Fruit fly (Drosophila melanogaster) whole organism, embryonic: ENCODE measurements around the gene Tango2.

Experiments
- Abd-B ChIP-seq: fragments of 200-800 bp; sonication (Bioruptor generic); optimal IDR thresholded peaks from 2 replicates; lab custom pipeline; 2018; ENCODE audit warnings: missing biosample characterization, mild to moderate bottlenecking, missing genetic modification characterization, moderate library complexity
- Adf1 ChIP-seq: fragments of 200-800 bp; sonication (Bioruptor generic); IDR thresholded peaks from 2 replicates; pipeline ENCODE4 v1.3.6; 2022; ENCODE audit warnings: missing biosample characterization, missing genetic modification characterization
- Aef1 ChIP-seq: fragments of 200-800 bp; sonication (Bioruptor generic); IDR thresholded peaks from 3 replicates; pipeline ENCODE4 v1.3.6; 2022; ENCODE audit warnings: missing biosample characterization, missing genetic modification characterization
- Antp ChIP-seq: fragments of 200-800 bp; sonication (Bioruptor generic); optimal IDR thresholded peaks from 3 replicates; lab custom pipeline; 2016; ENCODE audit warnings: missing biosample characterization, missing genetic modification characterization
- CG10147 ChIP-seq: fragments of 200-800 bp; sonication (Bioruptor generic); optimal IDR thresholded peaks from 2 replicates; lab custom pipeline; 2019; ENCODE audit warnings: missing biosample characterization, mild to moderate bottlenecking, missing genetic modification characterization, moderate library complexity
- CG10462 ChIP-seq: fragments of 200-800 bp; sonication (Bioruptor generic); optimal IDR thresholded peaks from 2 replicates; lab custom pipeline; 2016; ENCODE audit warnings: missing biosample characterization, missing genetic modification characterization
- CG10565 ChIP-seq: fragments of 200-800 bp; sonication (Bioruptor generic); optimal IDR thresholded peaks from 3 replicates; lab custom pipeline; 2016; ENCODE audit warnings: missing biosample characterization, mild to moderate bottlenecking, missing genetic modification characterization
- CG11723 ChIP-seq: fragments of 200-800 bp; sonication (Bioruptor generic); optimal IDR thresholded peaks from 2 replicates; lab custom pipeline; 2017; ENCODE audit warnings: missing biosample characterization, mild to moderate bottlenecking, missing genetic modification characterization
- CG12155 ChIP-seq: fragments of 200-800 bp; sonication (Bioruptor generic); optimal IDR thresholded peaks from 3 replicates; lab custom pipeline; 2016; ENCODE audit warnings: missing biosample characterization, missing genetic modification characterization
- CG12942 ChIP-seq: fragments of 200-800 bp; sonication (Bioruptor generic); optimal IDR thresholded peaks from 3 replicates; lab custom pipeline; 2016; ENCODE audit warnings: missing biosample characterization, missing genetic modification characterization
- CG13123 ChIP-seq: fragments of 200-800 bp; sonication (Bioruptor generic); optimal IDR thresholded peaks from 2 replicates; lab custom pipeline; 2016; ENCODE audit warnings: missing biosample characterization, missing genetic modification characterization
- CG13894 ChIP-seq: fragments of 200-800 bp; sonication (Bioruptor generic); optimal IDR thresholded peaks from 3 replicates; lab custom pipeline; 2018; ENCODE audit warnings: missing biosample characterization, mild to moderate bottlenecking, missing genetic modification characterization, moderate library complexity
- CG15601 ChIP-seq: fragments of 200-800 bp; sonication (Bioruptor generic); optimal IDR thresholded peaks from 3 replicates; lab custom pipeline; 2019; ENCODE audit warnings: missing biosample characterization, mild to moderate bottlenecking, missing genetic modification characterization, moderate library complexity
- CG18476 ChIP-seq: fragments of 200-800 bp; sonication (Bioruptor generic); optimal IDR thresholded peaks from 2 replicates; lab custom pipeline; 2016; ENCODE audit warnings: missing biosample characterization, mild to moderate bottlenecking, missing genetic modification characterization
- CG33213 ChIP-seq: fragments of 200-800 bp; sonication (Bioruptor generic); optimal IDR thresholded peaks from 3 replicates; lab custom pipeline; 2016; ENCODE audit warnings: missing biosample characterization, missing genetic modification characterization
- CG4424 ChIP-seq: fragments of 200-800 bp; sonication (Bioruptor generic); optimal IDR thresholded peaks from 3 replicates; lab custom pipeline; 2016; ENCODE audit warnings: missing biosample characterization, missing genetic modification characterization
- CG6813 ChIP-seq: fragments of 200-800 bp; sonication (Bioruptor generic); optimal IDR thresholded peaks from 2 replicates; lab custom pipeline; 2017; ENCODE audit warnings: missing biosample characterization, missing genetic modification characterization, mild to moderate bottlenecking, moderate library complexity, missing genetic modification reagents
- CG7786 ChIP-seq: fragments of 200-800 bp; sonication (Bioruptor generic); optimal IDR thresholded peaks from 2 replicates; lab custom pipeline; 2016; ENCODE audit warnings: missing biosample characterization, missing genetic modification characterization
- CG7987 ChIP-seq: fragments of 200-800 bp; sonication (Bioruptor generic); optimal IDR thresholded peaks from 2 replicates; lab custom pipeline; 2018; ENCODE audit warnings: missing biosample characterization, mild to moderate bottlenecking, missing genetic modification characterization, moderate library complexity
- CG8089 ChIP-seq: fragments of 200-800 bp; sonication (Bioruptor generic); optimal IDR thresholded peaks from 3 replicates; lab custom pipeline; 2016; ENCODE audit warnings: missing biosample characterization, missing genetic modification characterization
- CG8359 ChIP-seq: fragments of 200-800 bp; sonication (Bioruptor generic); optimal IDR thresholded peaks from 2 replicates; lab custom pipeline; 2017; ENCODE audit warnings: missing biosample characterization, mild to moderate bottlenecking, missing genetic modification characterization, borderline replicate concordance
- CG9437 ChIP-seq: fragments of 200-800 bp; sonication (Bioruptor generic); optimal IDR thresholded peaks from 2 replicates; lab custom pipeline; 2018; ENCODE audit warnings: missing biosample characterization, mild to moderate bottlenecking, missing genetic modification characterization
- CG9609 ChIP-seq: fragments of 200-800 bp; sonication (Bioruptor generic); optimal IDR thresholded peaks from 3 replicates; lab custom pipeline; 2016; ENCODE audit warnings: missing biosample characterization, missing genetic modification characterization
- Camta ChIP-seq: fragments of 200-800 bp; sonication (Bioruptor generic); optimal IDR thresholded peaks from 2 replicates; lab custom pipeline; 2016; ENCODE audit warnings: missing biosample characterization, missing genetic modification characterization
- CrebB ChIP-seq: fragments of 200-800 bp; sonication (Bioruptor generic); optimal IDR thresholded peaks from 3 replicates; lab custom pipeline; 2018; ENCODE audit warnings: missing biosample characterization, mild to moderate bottlenecking, missing genetic modification characterization
- Eip74EF ChIP-seq, 2 experiments: fragments of 200-800 bp in 1 of 2; fragments of >200 bp in 1 of 2; sonication (Bioruptor generic) in 1 of 2; optimal IDR thresholded peaks; 2 replicates each; lab custom pipeline; 2017 to 2019; ENCODE audit warnings: missing biosample characterization in 2 of 2, missing genetic modification characterization in 2 of 2, mild to moderate bottlenecking in 1 of 2, moderate library complexity in 1 of 2
- Fer3 ChIP-seq: fragments of 200-800 bp; sonication (Bioruptor generic); optimal IDR thresholded peaks from 2 replicates; lab custom pipeline; 2018; ENCODE audit warnings: missing biosample characterization, mild to moderate bottlenecking, missing genetic modification characterization, moderate library complexity
- GATAe ChIP-seq: fragments of 200-800 bp; sonication (Bioruptor generic); conservative IDR thresholded peaks from 2 replicates; pipeline ENCODE4 v1.3.6; 2022; ENCODE audit warnings: missing biosample characterization, missing genetic modification characterization
- Gug ChIP-seq: fragments of 200-800 bp; sonication (Bioruptor generic); IDR thresholded peaks from 4 replicates; pipeline ENCODE4 v1.3.6; 2022; ENCODE audit warnings: missing biosample characterization, missing genetic modification characterization
- Kr ChIP-seq: fragments of 200-800 bp; sonication (Bioruptor generic); optimal IDR thresholded peaks from 2 replicates; lab custom pipeline; 2017; ENCODE audit warnings: missing biosample characterization, mild to moderate bottlenecking, missing genetic modification characterization
- Lpt ChIP-seq: fragments of >200 bp; optimal IDR thresholded peaks from 2 replicates; lab custom pipeline; 2018; ENCODE audit warnings: missing biosample characterization, missing genetic modification characterization
- MBD-R2 ChIP-seq: fragments of 200-800 bp; sonication (Bioruptor generic); IDR thresholded peaks from 2 replicates; pipeline ENCODE4 v1.3.6; 2022; ENCODE audit warnings: missing biosample characterization, missing genetic modification characterization
- Trl ChIP-seq, 3 experiments: fragments of >200 bp in 2 of 3; fragments of 200-800 bp in 1 of 3; sonication (Bioruptor generic) in 1 of 3; optimal IDR thresholded peaks; 2 replicates in 1 of 3; 3 replicates in 2 of 3; lab custom pipeline; 2016 to 2017; ENCODE audit warnings: missing biosample characterization in 1 of 3, missing genetic modification characterization in 1 of 3
- ab ChIP-seq: fragments of 200-800 bp; sonication (Bioruptor generic); optimal IDR thresholded peaks from 2 replicates; lab custom pipeline; 2016; ENCODE audit warnings: missing biosample characterization, missing genetic modification characterization
- al ChIP-seq: fragments of 200-800 bp; sonication (Bioruptor generic); IDR thresholded peaks from 2 replicates; pipeline ENCODE4 v1.3.6; 2022; ENCODE audit warnings: missing biosample characterization, missing genetic modification characterization
- amos ChIP-seq: fragments of 200-800 bp; sonication (Bioruptor generic); IDR thresholded peaks from 2 replicates; pipeline ENCODE4 v1.3.6; 2022; ENCODE audit warnings: missing biosample characterization, missing genetic modification characterization; ENCODE audit not compliant: partially characterized antibody
- ash1 ChIP-seq: fragments of 200-800 bp; sonication (Bioruptor generic); optimal IDR thresholded peaks from 2 replicates; lab custom pipeline; 2018; ENCODE audit warnings: missing biosample characterization, mild to moderate bottlenecking, missing genetic modification characterization
- bigmax ChIP-seq: fragments of 200-800 bp; sonication (Bioruptor generic); optimal IDR thresholded peaks from 2 replicates; lab custom pipeline; 2018; ENCODE audit warnings: missing biosample characterization, mild to moderate bottlenecking, missing genetic modification characterization
- cad ChIP-seq: fragments of >200 bp; optimal IDR thresholded peaks from 2 replicates; lab custom pipeline; 2017; ENCODE audit warnings: missing biosample characterization, missing genetic modification characterization
- cas ChIP-seq: fragments of 200-800 bp; sonication (Bioruptor generic); IDR thresholded peaks from 2 replicates; pipeline ENCODE4 v1.3.6; 2022; ENCODE audit warnings: missing biosample characterization, missing genetic modification characterization
- dm ChIP-seq: fragments of 200-800 bp; sonication (Bioruptor generic); optimal IDR thresholded peaks from 3 replicates; lab custom pipeline; 2016; ENCODE audit warnings: missing biosample characterization, missing genetic modification characterization
- emc ChIP-seq: fragments of 200-800 bp; sonication (Bioruptor generic); optimal IDR thresholded peaks from 2 replicates; lab custom pipeline; 2016; ENCODE audit warnings: missing biosample characterization, missing genetic modification characterization
- gsb ChIP-seq: fragments of 200-800 bp; sonication (Bioruptor generic); IDR thresholded peaks from 2 replicates; pipeline ENCODE4 v1.3.6; 2022; ENCODE audit warnings: missing biosample characterization, missing genetic modification characterization
- kah ChIP-seq: fragments of 200-800 bp; sonication (Bioruptor generic); optimal IDR thresholded peaks from 2 replicates; lab custom pipeline; 2018; ENCODE audit warnings: missing biosample characterization, mild to moderate bottlenecking, missing genetic modification characterization
- kni ChIP-seq: fragments of 200-800 bp; sonication (Bioruptor generic); optimal IDR thresholded peaks from 3 replicates; lab custom pipeline; 2017; ENCODE audit warnings: mild to moderate bottlenecking, missing biosample characterization, missing genetic modification reagents, missing genetic modification characterization
- lbe ChIP-seq: fragments of 200-800 bp; sonication (Bioruptor generic); optimal IDR thresholded peaks from 2 replicates; lab custom pipeline; 2016; ENCODE audit warnings: missing biosample characterization, mild to moderate bottlenecking, missing genetic modification characterization
- pita ChIP-seq: fragments of 200-800 bp; sonication (Bioruptor generic); optimal IDR thresholded peaks from 2 replicates; lab custom pipeline; 2017; ENCODE audit warnings: missing biosample characterization, mild to moderate bottlenecking, missing genetic modification characterization
- pum ChIP-seq: fragments of 200-800 bp; sonication (Bioruptor generic); optimal IDR thresholded peaks from 2 replicates; lab custom pipeline; 2016; ENCODE audit warnings: missing biosample characterization, missing genetic modification characterization
- schlank ChIP-seq: fragments of 200-800 bp; sonication (Bioruptor generic); optimal IDR thresholded peaks from 2 replicates; lab custom pipeline; 2018; ENCODE audit warnings: missing biosample characterization, mild to moderate bottlenecking, missing genetic modification characterization
- sima ChIP-seq: fragments of 200-800 bp; sonication (Bioruptor generic); optimal IDR thresholded peaks from 2 replicates; lab custom pipeline; 2016; ENCODE audit warnings: missing biosample characterization, missing genetic modification characterization
- slbo ChIP-seq: fragments of 200-800 bp; sonication (Bioruptor generic); IDR thresholded peaks from 2 replicates; pipeline ENCODE4 v1.3.6; 2022; ENCODE audit warnings: missing biosample characterization, missing genetic modification characterization

Tango2 gene

dm6 chrX:13643961-13644360 lies 27.2 kb downstream of the Tango2 start (continued):
- TF ChIP-seq bigmax = no peak
- TF ChIP-seq Antp = peak; percentile 34
- TF ChIP-seq CG9437 (GFP tag; lab: Kevin White, UChicago) = peak; percentile 19
- peak; percentile 11 for TF ChIP-seq CG12942 (GFP tag; lab: Kevin White, UChicago)
- no peak for TF ChIP-seq MBD-R2 (GFP tag; lab: Robert Waterston, UW)
- TF ChIP-seq CG15601 (tag; lab: Kevin White, UChicago) = peak; percentile 13
- TF ChIP-seq pita = no peak
- TF ChIP-seq GATAe (GFP tag; lab: Robert Waterston, UW) = no peak
- no peak for TF ChIP-seq cas (GFP tag; lab: Robert Waterston, UW)
- peak; percentile 55 for TF ChIP-seq pum (GFP tag; lab: Kevin White, UChicago)
- peak; percentile 6 for TF ChIP-seq CG33213 (GFP tag; lab: Kevin White, UChicago)
- no peak for TF ChIP-seq CG13894 (tag; lab: Kevin White, UChicago)
- no peak for TF ChIP-seq dm (GFP tag; lab: Kevin White, UChicago)
- TF ChIP-seq CG10147 (GFP tag; lab: Kevin White, UChicago) = peak; percentile 22
- TF ChIP-seq Aef1 = peak; percentile 70; the same call in 2 of the 3 replicates
- no peak for TF ChIP-seq Adf1 (GFP tag; lab: Robert Waterston, UW)
- no peak for TF ChIP-seq Trl (optimal IDR thresholded peaks at IDR 0.05; lab: Kevin White, UChicago)
- peak; percentile 50 for TF ChIP-seq Trl (GFP tag; optimal IDR thresholded peaks at IDR 0.05; lab: Kevin White, UChicago)
- TF ChIP-seq al (GFP tag; lab: Robert Waterston, UW) = no peak
- TF ChIP-seq Eip74EF (GFP tag; optimal IDR thresholded peaks at IDR 0.05; lab: Kevin White, UChicago) = no peak
- no peak for TF ChIP-seq amos (GFP tag; lab: Robert Waterston, UW)
- TF ChIP-seq CG7786 (GFP tag; lab: Kevin White, UChicago) = peak; percentile 30
- peak; percentile 51 for TF ChIP-seq Fer3
- peak; percentile 46 for TF ChIP-seq CG8089 (GFP tag; lab: Kevin White, UChicago)
- TF ChIP-seq CG12155 (GFP tag; lab: Kevin White, UChicago) = peak; percentile 29
- peak; percentile 36 for TF ChIP-seq CG6813 (GFP tag; lab: Kevin White, UChicago)
- no peak for TF ChIP-seq CG10462 (GFP tag; lab: Kevin White, UChicago)
- TF ChIP-seq CG7987 (GFP tag; lab: Kevin White, UChicago) = no peak
- TF ChIP-seq ab = no peak
- no peak for TF ChIP-seq Abd-B (GFP tag; lab: Kevin White, UChicago)
- TF ChIP-seq CG9609 = peak; percentile 18
- TF ChIP-seq emc = no peak
- 0 out of 4 replicates have a peak, but pooled peaks have one; percentile 10 for TF ChIP-seq Gug (GFP tag; lab: Robert Waterston, UW)
- no peak for TF ChIP-seq CG10565 (GFP tag; lab: Kevin White, UChicago)
- TF ChIP-seq ash1 (GFP tag; lab: Kevin White, UChicago) = no peak
- no peak for TF ChIP-seq CG11723 (GFP tag; lab: Kevin White, UChicago)
- no peak for TF ChIP-seq kah (GFP tag; lab: Kevin White, UChicago)
- no peak for TF ChIP-seq kni (GFP tag; lab: Kevin White, UChicago)
- TF ChIP-seq CG8359 (GFP tag; lab: Kevin White, UChicago) = no peak
- TF ChIP-seq CG13123 (GFP tag; lab: Kevin White, UChicago) = no peak
- TF ChIP-seq slbo (GFP tag; lab: Robert Waterston, UW) = peak; percentile 60
- TF ChIP-seq schlank (tag; lab: Kevin White, UChicago) = no peak
- peak; percentile 71 for TF ChIP-seq CG4424 (GFP tag; lab: Kevin White, UChicago)
- TF ChIP-seq cad (GFP tag; lab: Kevin White, UChicago) = no peak
- peak; percentile 44 for TF ChIP-seq CG18476 (GFP tag; lab: Kevin White, UChicago)
- TF ChIP-seq gsb (GFP tag; lab: Robert Waterston, UW) = no peak
- no peak for TF ChIP-seq lbe
- TF ChIP-seq Camta = no peak
- TF ChIP-seq sima (GFP tag; lab: Kevin White, UChicago) = no peak
- TF ChIP-seq Lpt = no peak
- no peak for TF ChIP-seq Kr (GFP tag; lab: Kevin White, UChicago)
- TF ChIP-seq CrebB (tag; lab: Kevin White, UChicago) = no peak
